Fruit fly (Drosophila melanogaster): Measurements from ENCODE around the gene CG4768.
A peak's percentile ranks its signal among the peaks of the same experiment; 100 is the strongest.

CG4768 gene

DNA sequence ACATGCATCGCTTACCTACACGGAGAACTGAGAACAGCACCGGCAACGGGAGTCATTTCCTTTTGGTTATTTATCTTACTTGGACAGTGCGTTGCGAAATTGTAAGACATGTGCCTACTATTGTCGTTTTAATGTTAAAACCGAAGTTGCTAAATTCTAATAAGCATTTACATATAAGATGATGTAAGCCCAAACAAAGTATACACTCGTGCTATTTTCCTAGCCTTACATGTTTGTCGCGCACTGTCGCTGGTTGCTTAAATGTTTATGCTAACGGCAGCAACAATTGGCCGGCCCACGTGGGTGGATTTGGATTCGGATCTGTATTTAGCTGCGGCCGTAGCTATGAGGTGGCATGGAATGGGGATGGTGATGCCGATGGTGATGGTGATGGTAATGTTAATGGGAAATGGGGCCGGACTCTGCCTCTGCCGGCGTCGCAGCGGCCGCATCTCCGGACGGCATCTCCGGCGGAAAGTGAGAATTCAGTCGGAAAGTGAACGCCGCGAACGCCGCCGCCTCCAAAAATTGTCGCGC lies 19.4 kb downstream of the CG4768 start, which contains the start of gene CG4829 (continued):
- peak; percentile 7 for TF ChIP-seq pzg (GFP tag; optimal IDR thresholded peaks at IDR 0.05)
- no peak for TF ChIP-seq grn (GFP tag; optimal IDR thresholded peaks at IDR 0.05)
- peak; percentile 63 for TF ChIP-seq CG12236 (GFP tag; optimal IDR thresholded peaks at IDR 0.05)
- peak; percentile 82 for TF ChIP-seq CG5953 (GFP tag; IDR thresholded peaks at IDR 0.05)
- peak; percentile 83 for TF ChIP-seq ap (GFP tag; IDR thresholded peaks at IDR 0.05)
- peak; percentile 74 for TF ChIP-seq ERR (GFP tag; optimal IDR thresholded peaks at IDR 0.05)
- peak; percentile 60 for TF ChIP-seq CG13775 (GFP tag; optimal IDR thresholded peaks at IDR 0.05)
- TF ChIP-seq CG14860 (GFP tag; IDR thresholded peaks at IDR 0.05; ENCODE audit: partially characterized antibody), result no peak
- TF ChIP-seq Oaz (GFP tag; IDR thresholded peaks at IDR 0.05), result peak; percentile 81
- peak; percentile 82 for TF ChIP-seq sug (tag; optimal IDR thresholded peaks at IDR 0.05)
- peak; percentile 87 for TF ChIP-seq CG18262 (tag; optimal IDR thresholded peaks at IDR 0.05)
- peak; percentile 89 for TF ChIP-seq Blimp-1 (GFP tag; optimal IDR thresholded peaks at IDR 0.05)
- peak; percentile 77 for TF ChIP-seq CG18764 (GFP tag; optimal IDR thresholded peaks at IDR 0.05)
- TF ChIP-seq mirr (GFP tag; optimal IDR thresholded peaks at IDR 0.05), result peak; percentile 87
- peak; percentile 19 for TF ChIP-seq HmgD (GFP tag; optimal IDR thresholded peaks at IDR 0.05)
- peak; percentile 79 for TF ChIP-seq Dad (GFP tag; optimal IDR thresholded peaks at IDR 0.05)
- peak; percentile 86 for TF ChIP-seq Hsf (GFP tag; optimal IDR thresholded peaks at IDR 0.05)
- TF ChIP-seq seq (GFP tag; IDR thresholded peaks at IDR 0.05), result peak; percentile 85
- TF ChIP-seq CG15601 (tag; optimal IDR thresholded peaks at IDR 0.05), result peak; percentile 79
- peak; percentile 73 for TF ChIP-seq CG15696 (tag; optimal IDR thresholded peaks at IDR 0.05)
- peak; percentile 88 for TF ChIP-seq CG17328 (GFP tag; IDR thresholded peaks at IDR 0.05)
- peak; percentile 84 for TF ChIP-seq CG10543 (GFP tag; optimal IDR thresholded peaks at IDR 0.05)
- peak; percentile 84 for TF ChIP-seq Mes4 (GFP tag; optimal IDR thresholded peaks at IDR 0.05)
- peak; percentile 74 for TF ChIP-seq dm (GFP tag; optimal IDR thresholded peaks at IDR 0.05)
- peak; percentile 72 for TF ChIP-seq CG11085 (GFP tag; IDR thresholded peaks at IDR 0.05)
- TF ChIP-seq Trl (optimal IDR thresholded peaks at IDR 0.05), result no peak
- peak; percentile 87 for TF ChIP-seq Trl (GFP tag; optimal IDR thresholded peaks at IDR 0.05)
- TF ChIP-seq CG33557 (GFP tag; optimal IDR thresholded peaks at IDR 0.05), result peak; percentile 52
- TF ChIP-seq CG8924 (tag; optimal IDR thresholded peaks at IDR 0.05), result peak; percentile 92
- peak; percentile 66 for TF ChIP-seq Spps (tag; optimal IDR thresholded peaks at IDR 0.05)
- TF ChIP-seq CG13296 (GFP tag; optimal IDR thresholded peaks at IDR 0.05), result peak; percentile 86
- peak; percentile 87 for TF ChIP-seq CG18599 (GFP tag; optimal IDR thresholded peaks at IDR 0.05)
- peak; percentile 64 for TF ChIP-seq Gsc (GFP tag; IDR thresholded peaks at IDR 0.05)
- peak; percentile 88 for TF ChIP-seq nerfin-1 (tag; optimal IDR thresholded peaks at IDR 0.05)
- no peak for TF ChIP-seq gfzf (GFP tag; optimal IDR thresholded peaks at IDR 0.05)
- peak; percentile 79 for TF ChIP-seq zen (tag; optimal IDR thresholded peaks at IDR 0.05)
- TF ChIP-seq ham (GFP tag; IDR thresholded peaks at IDR 0.05), result peak; percentile 17; the same call in 1 of the 2 replicates
- TF ChIP-seq Optix (GFP tag; IDR thresholded peaks at IDR 0.05), result peak; percentile 83; the same call in 2 of the 3 replicates
- TF ChIP-seq tup (GFP tag; optimal IDR thresholded peaks at IDR 0.05), result peak; percentile 40
- TF ChIP-seq CkIIα-i1 (GFP tag; IDR thresholded peaks at IDR 0.05), result no peak
- TF ChIP-seq da (GFP tag; optimal IDR thresholded peaks at IDR 0.05), result peak; percentile 40
- peak; percentile 75 for TF ChIP-seq slp2 (GFP tag; optimal IDR thresholded peaks at IDR 0.05)
- peak; percentile 71 for TF ChIP-seq CG6654 (GFP tag; optimal IDR thresholded peaks at IDR 0.05)
- TF ChIP-seq Sry-β (GFP tag; optimal IDR thresholded peaks at IDR 0.05), result peak; percentile 6
- TF ChIP-seq CG10274 (GFP tag; optimal IDR thresholded peaks at IDR 0.05), result peak; percentile 79
- peak; percentile 73 for TF ChIP-seq zfh2 (GFP tag; optimal IDR thresholded peaks at IDR 0.05)
- peak; percentile 94 for TF ChIP-seq dysf (GFP tag; IDR thresholded peaks at IDR 0.05)
- TF ChIP-seq vvl (GFP tag; IDR thresholded peaks at IDR 0.05), result peak; percentile 94
- peak; percentile 67 for TF ChIP-seq Vsx1 (GFP tag; optimal IDR thresholded peaks at IDR 0.05)
- TF ChIP-seq ranshi (GFP tag; IDR thresholded peaks at IDR 0.05), result peak; percentile 90
- peak; percentile 74 for TF ChIP-seq schlank (tag; optimal IDR thresholded peaks at IDR 0.05)

All from whole organism, embryonic.